Fruit fly (Drosophila melanogaster) whole organism, embryonic: Measurements from ENCODE around the gene UQCR-C2.

Experiments
- CG1024 ChIP-seq: fragments of 200-800 bp; sonication (Bioruptor generic); IDR thresholded peaks from 2 replicates; pipeline ENCODE4 v1.3.6; 2022; ENCODE audit warnings: missing biosample characterization, missing genetic modification characterization
- CG10462 ChIP-seq: fragments of 200-800 bp; sonication (Bioruptor generic); optimal IDR thresholded peaks from 2 replicates; lab custom pipeline; 2016; ENCODE audit warnings: missing biosample characterization, missing genetic modification characterization
- CG10654 ChIP-seq: fragments of 200-800 bp; sonication (Bioruptor generic); optimal IDR thresholded peaks from 2 replicates; lab custom pipeline; 2016; ENCODE audit warnings: missing biosample characterization, missing genetic modification characterization
- CG11504 ChIP-seq: fragments of 200-800 bp; sonication (Bioruptor generic); optimal IDR thresholded peaks from 3 replicates; lab custom pipeline; 2019; ENCODE audit warnings: missing biosample characterization, mild to moderate bottlenecking, missing genetic modification characterization, moderate library complexity
- CG11723 ChIP-seq: fragments of 200-800 bp; sonication (Bioruptor generic); optimal IDR thresholded peaks from 2 replicates; lab custom pipeline; 2017; ENCODE audit warnings: missing biosample characterization, mild to moderate bottlenecking, missing genetic modification characterization
- CG12219 ChIP-seq: fragments of 200-800 bp; sonication (Bioruptor generic); optimal IDR thresholded peaks from 3 replicates; lab custom pipeline; 2018; ENCODE audit warnings: missing biosample characterization, mild to moderate bottlenecking, missing genetic modification characterization
- CG17912 ChIP-seq: fragments of 200-800 bp; sonication (Bioruptor generic); optimal IDR thresholded peaks from 2 replicates; lab custom pipeline; 2018; ENCODE audit warnings: missing biosample characterization, mild to moderate bottlenecking, missing genetic modification characterization
- CG18476 ChIP-seq: fragments of 200-800 bp; sonication (Bioruptor generic); optimal IDR thresholded peaks from 2 replicates; lab custom pipeline; 2016; ENCODE audit warnings: missing biosample characterization, mild to moderate bottlenecking, missing genetic modification characterization
- CG2116 ChIP-seq: fragments of 200-800 bp; sonication (Bioruptor generic); optimal IDR thresholded peaks from 3 replicates; lab custom pipeline; 2018; ENCODE audit warnings: missing biosample characterization, mild to moderate bottlenecking, missing genetic modification characterization
- CG2199 ChIP-seq: fragments of 200-800 bp; sonication (Bioruptor generic); IDR thresholded peaks from 3 replicates; pipeline ENCODE4 v1.3.6; 2022; ENCODE audit warnings: missing biosample characterization, missing genetic modification characterization
- CG30431 ChIP-seq: fragments of 200-800 bp; sonication (Bioruptor generic); optimal IDR thresholded peaks from 2 replicates; lab custom pipeline; 2017; ENCODE audit warnings: missing biosample characterization, missing genetic modification characterization
- CG34224 ChIP-seq: fragments of 200-800 bp; sonication (Bioruptor generic); IDR thresholded peaks from 3 replicates; pipeline ENCODE4 v1.3.6; 2022; ENCODE audit warnings: missing biosample characterization, missing genetic modification characterization; ENCODE audit not compliant: partially characterized antibody
- CG3995 ChIP-seq: fragments of 200-800 bp; sonication (Bioruptor generic); optimal IDR thresholded peaks from 3 replicates; lab custom pipeline; 2016; ENCODE audit warnings: missing biosample characterization, missing genetic modification characterization
- CG4707 ChIP-seq: fragments of 200-800 bp; sonication (Bioruptor generic); optimal IDR thresholded peaks from 2 replicates; lab custom pipeline; 2018; ENCODE audit warnings: missing biosample characterization, mild to moderate bottlenecking, missing genetic modification characterization, moderate library complexity
- CG6654 ChIP-seq: fragments of 200-800 bp; sonication (Bioruptor generic); optimal IDR thresholded peaks from 2 replicates; lab custom pipeline; 2017; ENCODE audit warnings: missing biosample characterization, mild to moderate bottlenecking, missing genetic modification characterization
- CG8089 ChIP-seq: fragments of 200-800 bp; sonication (Bioruptor generic); optimal IDR thresholded peaks from 3 replicates; lab custom pipeline; 2016; ENCODE audit warnings: missing biosample characterization, missing genetic modification characterization
- CG8281 ChIP-seq: fragments of 200-800 bp; sonication (Bioruptor generic); optimal IDR thresholded peaks from 2 replicates; lab custom pipeline; 2018; ENCODE audit warnings: missing biosample characterization, mild to moderate bottlenecking, missing genetic modification characterization, moderate library complexity
- CG9817 ChIP-seq: fragments of 200-800 bp; sonication (Bioruptor generic); optimal IDR thresholded peaks from 2 replicates; lab custom pipeline; 2018; ENCODE audit warnings: missing biosample characterization, mild to moderate bottlenecking, missing genetic modification characterization, moderate library complexity
- Doc2 ChIP-seq: fragments of 200-800 bp; sonication (Bioruptor generic); IDR thresholded peaks from 2 replicates; pipeline ENCODE4 v1.3.6; 2022; ENCODE audit warnings: missing biosample characterization, missing genetic modification characterization
- Lpt ChIP-seq: fragments of >200 bp; optimal IDR thresholded peaks from 2 replicates; lab custom pipeline; 2018; ENCODE audit warnings: missing biosample characterization, missing genetic modification characterization
- Mad ChIP-seq: fragments of 200-800 bp; sonication (Bioruptor generic); optimal IDR thresholded peaks from 2 replicates; lab custom pipeline; 2016; ENCODE audit warnings: missing biosample characterization, missing genetic modification characterization
- Mes4 ChIP-seq: fragments of 200-800 bp; sonication (Bioruptor generic); optimal IDR thresholded peaks from 2 replicates; lab custom pipeline; 2016; ENCODE audit warnings: missing biosample characterization, missing genetic modification characterization
- Nf-YB ChIP-seq: fragments of 200-800 bp; sonication (Bioruptor generic); optimal IDR thresholded peaks from 3 replicates; lab custom pipeline; 2019; ENCODE audit warnings: missing biosample characterization, mild to moderate bottlenecking, missing genetic modification characterization, moderate library complexity
- Nf-YC ChIP-seq: fragments of 200-800 bp; optimal IDR thresholded peaks from 3 replicates; lab custom pipeline; 2019; ENCODE audit warnings: missing biosample characterization, mild to moderate bottlenecking, missing genetic modification characterization, moderate library complexity
- Ravus ChIP-seq: fragments of 200-800 bp; sonication (Bioruptor generic); IDR thresholded peaks from 2 replicates; pipeline ENCODE4 v1.3.6; 2022; ENCODE audit warnings: missing biosample characterization, missing genetic modification characterization
- YL-1 ChIP-seq: fragments of 200-800 bp; sonication (Bioruptor generic); optimal IDR thresholded peaks from 3 replicates; lab custom pipeline; 2017; ENCODE audit warnings: missing biosample characterization, mild to moderate bottlenecking, missing genetic modification characterization
- az2 ChIP-seq: fragments of 200-800 bp; sonication (Bioruptor generic); optimal IDR thresholded peaks from 3 replicates; lab custom pipeline; 2016; ENCODE audit warnings: missing biosample characterization, missing genetic modification characterization
- cad ChIP-seq: fragments of >200 bp; optimal IDR thresholded peaks from 2 replicates; lab custom pipeline; 2017; ENCODE audit warnings: missing biosample characterization, missing genetic modification characterization
- cato ChIP-seq: fragments of 200-800 bp; sonication (Bioruptor generic); optimal IDR thresholded peaks from 2 replicates; lab custom pipeline; 2016; ENCODE audit warnings: missing biosample characterization, missing genetic modification characterization, borderline replicate concordance
- crol ChIP-seq: fragments of 200-800 bp; sonication (Bioruptor generic); IDR thresholded peaks from 2 replicates; pipeline ENCODE4 v1.3.6; 2022; ENCODE audit warnings: missing biosample characterization, missing genetic modification characterization
- dan ChIP-seq: fragments of 200-800 bp; sonication (Bioruptor generic); IDR thresholded peaks from 2 replicates; pipeline ENCODE4 v1.3.6; 2022; ENCODE audit warnings: missing biosample characterization, missing genetic modification characterization
- danr ChIP-seq: fragments of 200-800 bp; sonication (Bioruptor generic); IDR thresholded peaks from 2 replicates; pipeline ENCODE4 v1.3.6; 2022; ENCODE audit warnings: missing biosample characterization, missing genetic modification characterization
- dpn ChIP-seq, 2 experiments: fragments of 200-800 bp; sonication (Bioruptor generic); optimal IDR thresholded peaks; 3 replicates each; lab custom pipeline; 2016; ENCODE audit warnings: missing biosample characterization in 2 of 2, missing genetic modification characterization in 2 of 2
- dysf ChIP-seq: fragments of 200-800 bp; sonication (Bioruptor generic); IDR thresholded peaks from 3 replicates; pipeline ENCODE4 v1.3.6; 2022; ENCODE audit warnings: missing biosample characterization, missing genetic modification characterization
- en ChIP-seq: fragments of 200-800 bp; sonication (Bioruptor generic); optimal IDR thresholded peaks from 2 replicates; lab custom pipeline; 2016; ENCODE audit warnings: missing biosample characterization, missing genetic modification characterization
- fd64A ChIP-seq: fragments of 200-800 bp; sonication (Bioruptor generic); optimal IDR thresholded peaks from 3 replicates; lab custom pipeline; 2018; ENCODE audit warnings: missing biosample characterization, mild to moderate bottlenecking, missing genetic modification characterization
- gsb ChIP-seq: fragments of 200-800 bp; sonication (Bioruptor generic); IDR thresholded peaks from 2 replicates; pipeline ENCODE4 v1.3.6; 2022; ENCODE audit warnings: missing biosample characterization, missing genetic modification characterization
- luna ChIP-seq: fragments of 200-800 bp; sonication (Bioruptor generic); optimal IDR thresholded peaks from 2 replicates; lab custom pipeline; 2016; ENCODE audit warnings: missing biosample characterization, missing genetic modification characterization
- nerfin-1 ChIP-seq: fragments of 200-800 bp; sonication (Bioruptor generic); optimal IDR thresholded peaks from 3 replicates; lab custom pipeline; 2019; ENCODE audit warnings: missing biosample characterization, mild to moderate bottlenecking, missing genetic modification characterization, moderate library complexity
- nom ChIP-seq: fragments of 200-800 bp; sonication (Bioruptor generic); optimal IDR thresholded peaks from 2 replicates; lab custom pipeline; 2017; ENCODE audit warnings: missing biosample characterization, missing genetic modification characterization, mild to moderate bottlenecking, moderate library complexity, missing genetic modification reagents
- odd ChIP-seq: fragments of 200-800 bp; sonication (Bioruptor generic); optimal IDR thresholded peaks from 2 replicates; lab custom pipeline; 2017; ENCODE audit warnings: missing biosample characterization, mild to moderate bottlenecking, missing genetic modification characterization
- org-1 ChIP-seq: fragments of 200-800 bp; sonication (Bioruptor generic); optimal IDR thresholded peaks from 2 replicates; lab custom pipeline; 2017; ENCODE audit warnings: missing biosample characterization, missing genetic modification characterization
- pfk ChIP-seq: fragments of 200-800 bp; sonication (Bioruptor generic); optimal IDR thresholded peaks from 2 replicates; lab custom pipeline; 2018; ENCODE audit warnings: missing biosample characterization, mild to moderate bottlenecking, missing genetic modification characterization, moderate library complexity
- psq ChIP-seq: fragments of 200-800 bp; sonication (Bioruptor generic); optimal IDR thresholded peaks from 2 replicates; lab custom pipeline; 2017; ENCODE audit warnings: missing biosample characterization, missing genetic modification characterization
- rib ChIP-seq: fragments of 200-800 bp; sonication (Bioruptor generic); IDR thresholded peaks from 2 replicates; pipeline ENCODE4 v1.3.6; 2022; ENCODE audit warnings: missing biosample characterization, missing genetic modification characterization
- run ChIP-seq: fragments of 200-800 bp; sonication (Bioruptor generic); optimal IDR thresholded peaks from 3 replicates; lab custom pipeline; 2018; ENCODE audit warnings: missing biosample characterization, mild to moderate bottlenecking, missing genetic modification characterization
- sqz ChIP-seq: fragments of 200-800 bp; sonication (Bioruptor generic); optimal IDR thresholded peaks from 3 replicates; lab custom pipeline; 2018; ENCODE audit warnings: missing biosample characterization, mild to moderate bottlenecking, missing genetic modification characterization
- stwl ChIP-seq: fragments of 200-800 bp; sonication (Bioruptor generic); optimal IDR thresholded peaks from 3 replicates; lab custom pipeline; 2018; ENCODE audit warnings: missing biosample characterization, mild to moderate bottlenecking, missing genetic modification characterization, moderate library complexity
- tap ChIP-seq: fragments of 200-800 bp; optimal IDR thresholded peaks from 3 replicates; lab custom pipeline; 2019; ENCODE audit warnings: missing biosample characterization, mild to moderate bottlenecking, missing genetic modification characterization, moderate library complexity
- twi ChIP-seq: fragments of 200-800 bp; optimal IDR thresholded peaks from 2 replicates; lab custom pipeline; 2019; ENCODE audit warnings: missing biosample characterization, mild to moderate bottlenecking, missing genetic modification characterization, moderate library complexity
- vvl ChIP-seq: fragments of 200-800 bp; sonication (Bioruptor generic); IDR thresholded peaks from 2 replicates; pipeline ENCODE4 v1.3.6; 2022; ENCODE audit warnings: missing biosample characterization, missing genetic modification characterization
- yki ChIP-seq: fragments of >200 bp; optimal IDR thresholded peaks from 3 replicates; lab custom pipeline; 2018

Gene UQCR-C2

dm6 chr3L:16574307-16574946 is 9.5 kb upstream of the UQCR-C2 start, which contains the start of gene mbf1 (continued):
- TF ChIP-seq CG12219 (GFP tag; lab: Kevin White, UChicago), result no peak
- no peak for TF ChIP-seq CG11723 (GFP tag; lab: Kevin White, UChicago)
- no peak for TF ChIP-seq CG10654 (GFP tag; lab: Kevin White, UChicago)
- no peak for TF ChIP-seq cato (GFP tag; lab: Kevin White, UChicago)
- TF ChIP-seq run (tag; lab: Kevin White, UChicago), result no peak
- no peak for TF ChIP-seq dysf (GFP tag; lab: Robert Waterston, UW)
- TF ChIP-seq CG2199 (GFP tag; lab: Robert Waterston, UW), result no peak
- TF ChIP-seq yki (lab: Kevin White, UChicago), result no peak
- TF ChIP-seq sqz (GFP tag; lab: Kevin White, UChicago), result no peak
- no peak for TF ChIP-seq org-1 (GFP tag; lab: Kevin White, UChicago)
- TF ChIP-seq tap, result no peak
- no peak for TF ChIP-seq CG4707 (GFP tag; lab: Kevin White, UChicago)
- TF ChIP-seq Mes4 (GFP tag; lab: Kevin White, UChicago), result peak; percentile 2
- peak; percentile 55 for TF ChIP-seq Nf-YC (tag; lab: Kevin White, UChicago)
- TF ChIP-seq az2 (GFP tag; lab: Kevin White, UChicago), result no peak
- no peak for TF ChIP-seq Mad (GFP tag; lab: Kevin White, UChicago)
- TF ChIP-seq dan, result no peak
- TF ChIP-seq CG30431, result no peak
- no peak for TF ChIP-seq luna (GFP tag; lab: Kevin White, UChicago)
- TF ChIP-seq crol, result no peak
- TF ChIP-seq Lpt (GFP tag; lab: Kevin White, UChicago), result no peak
- peak; percentile 85 for TF ChIP-seq stwl (tag; lab: Kevin White, UChicago)
- TF ChIP-seq danr, result no peak
- no peak for TF ChIP-seq CG17912 (GFP tag; lab: Kevin White, UChicago)
- TF ChIP-seq CG34224 (GFP tag; lab: Robert Waterston, UW), result peak; percentile 66
- TF ChIP-seq CG1024, result no peak
- peak; percentile 92 for TF ChIP-seq nerfin-1 (tag; lab: Kevin White, UChicago)
- no peak for TF ChIP-seq nom (GFP tag; lab: Kevin White, UChicago)
- no peak for TF ChIP-seq CG8089
- TF ChIP-seq pfk (GFP tag; lab: Kevin White, UChicago), result no peak
- no peak for TF ChIP-seq en (GFP tag; lab: Kevin White, UChicago)
- TF ChIP-seq CG18476 (GFP tag; lab: Kevin White, UChicago), result no peak
- no peak for TF ChIP-seq Doc2
- TF ChIP-seq vvl, result 0 out of 2 replicates have a peak, but pooled peaks have one; percentile 34
- no peak for TF ChIP-seq CG10462 (GFP tag; lab: Kevin White, UChicago)
- TF ChIP-seq CG2116 (GFP tag; lab: Kevin White, UChicago), result peak; percentile 82
- no peak for TF ChIP-seq rib (GFP tag; lab: Robert Waterston, UW)
- TF ChIP-seq odd (GFP tag; lab: Kevin White, UChicago), result no peak
- TF ChIP-seq gsb (GFP tag; lab: Robert Waterston, UW), result no peak
- no peak for TF ChIP-seq fd64A (GFP tag; lab: Kevin White, UChicago)
- TF ChIP-seq CG9817 (tag; lab: Kevin White, UChicago), result no peak
- TF ChIP-seq CG6654 (GFP tag; lab: Kevin White, UChicago), result no peak
- no peak for TF ChIP-seq CG8281 (tag; lab: Kevin White, UChicago)
- peak; percentile 91 for TF ChIP-seq YL-1 (GFP tag; lab: Kevin White, UChicago)
- TF ChIP-seq cad (GFP tag; lab: Kevin White, UChicago), result no peak
- TF ChIP-seq Ravus (GFP tag; lab: Robert Waterston, UW), result no peak
- no peak for TF ChIP-seq twi (tag; lab: Kevin White, UChicago)
- TF ChIP-seq CG11504 (tag; lab: Kevin White, UChicago), result peak; percentile 27
- TF ChIP-seq dpn (GFP tag; optimal IDR thresholded peaks at IDR 0.05; lab: Kevin White, UChicago), result peak in 1 of 2 experiments; percentile 4
- no peak for TF ChIP-seq psq (GFP tag; lab: Kevin White, UChicago)
- no peak for TF ChIP-seq Nf-YB (GFP tag; lab: Kevin White, UChicago)
- TF ChIP-seq CG3995 (GFP tag; lab: Kevin White, UChicago), result peak; percentile 48
